Fruit fly (Drosophila melanogaster): Measurements from ENCODE around the gene CG31815.
A peak's percentile ranks its signal among the peaks of the same experiment; 100 is the strongest.

Gene CG31815

dm6 chr2L:16620384-16620908 is 14.8 kb downstream of the CG31815 start (continued):
- peak; percentile 90 for TF ChIP-seq Ssrp (tag; optimal IDR thresholded peaks at IDR 0.05)
- no peak for TF ChIP-seq ham (GFP tag; IDR thresholded peaks at IDR 0.05)
- peak; percentile 12 for TF ChIP-seq pho (GFP tag; optimal IDR thresholded peaks at IDR 0.05)
- no peak for TF ChIP-seq CG31224 (GFP tag; IDR thresholded peaks at IDR 0.05)
- TF ChIP-seq toy (GFP tag; IDR thresholded peaks at IDR 0.05) = no peak
- TF ChIP-seq Sox102F (GFP tag; optimal IDR thresholded peaks at IDR 0.05) = peak; percentile 76
- TF ChIP-seq CG4730 (GFP tag; IDR thresholded peaks at IDR 0.05) = peak; percentile 34; the same call in 1 of the 2 replicates
- peak; percentile 59; the same call in 1 of the 2 replicates for TF ChIP-seq CG14441 (GFP tag; IDR thresholded peaks at IDR 0.05)
- TF ChIP-seq Sox100B (GFP tag; optimal IDR thresholded peaks at IDR 0.05) = peak; percentile 87
- TF ChIP-seq CG12942 (GFP tag; optimal IDR thresholded peaks at IDR 0.05) = no peak
- TF ChIP-seq CG6689 (GFP tag; IDR thresholded peaks at IDR 0.05) = peak; percentile 83
- TF ChIP-seq sisA (GFP tag; IDR thresholded peaks at IDR 0.05) = peak; percentile 79
- TF ChIP-seq pb (GFP tag; optimal IDR thresholded peaks at IDR 0.05) = no peak
- TF ChIP-seq CG10543 (GFP tag; optimal IDR thresholded peaks at IDR 0.05) = no peak
- peak; percentile 88 for TF ChIP-seq CG17829 (tag; optimal IDR thresholded peaks at IDR 0.05)
- no peak for TF ChIP-seq her (GFP tag; optimal IDR thresholded peaks at IDR 0.05)
- peak; percentile 75 for TF ChIP-seq gem (tag; optimal IDR thresholded peaks at IDR 0.05)
- TF ChIP-seq CG3847 (GFP tag; IDR thresholded peaks at IDR 0.05) = 0 out of 2 replicates have a peak, but pooled peaks have one; percentile 25
- TF ChIP-seq CG7556 (GFP tag; optimal IDR thresholded peaks at IDR 0.05) = peak; percentile 71
- peak; percentile 39 to 57 for TF ChIP-seq dpn (GFP tag; optimal IDR thresholded peaks at IDR 0.05)
- peak; percentile 97 for TF ChIP-seq sens (GFP tag)
- TF ChIP-seq nom (GFP tag; optimal IDR thresholded peaks at IDR 0.05) = peak; percentile 50
- TF ChIP-seq CG34224 (GFP tag; IDR thresholded peaks at IDR 0.05; ENCODE audit: partially characterized antibody) = no peak
- TF ChIP-seq dati (GFP tag; IDR thresholded peaks at IDR 0.05) = 0 out of 2 replicates have a peak, but pooled peaks have one; percentile 23
- no peak; the same call in 1 of the 2 replicates for TF ChIP-seq seq (GFP tag; IDR thresholded peaks at IDR 0.05)
- TF ChIP-seq Kr (GFP tag; optimal IDR thresholded peaks at IDR 0.05) = no peak
- peak in 1 of 3 experiments; percentile 71 for TF ChIP-seq lola (GFP tag; optimal IDR thresholded peaks at IDR 0.05)
- peak; percentile 62; the same call in 1 of the 2 replicates for TF ChIP-seq CG32767 (GFP tag; IDR thresholded peaks at IDR 0.05)
- no peak for TF ChIP-seq slp2 (GFP tag; optimal IDR thresholded peaks at IDR 0.05)
- no peak for TF ChIP-seq pros (GFP tag; optimal IDR thresholded peaks at IDR 0.05)
- no peak for TF ChIP-seq C15 (GFP tag; IDR thresholded peaks at IDR 0.05)
- TF ChIP-seq p53 (GFP tag; optimal IDR thresholded peaks at IDR 0.05) = no peak
- peak; percentile 16 for TF ChIP-seq D19B (GFP tag; optimal IDR thresholded peaks at IDR 0.05)
- peak; percentile 19 for TF ChIP-seq CG13123 (GFP tag; optimal IDR thresholded peaks at IDR 0.05)
- TF ChIP-seq ranshi (GFP tag; IDR thresholded peaks at IDR 0.05) = peak; percentile 66; the same call in 1 of the 2 replicates
- peak; percentile 90 for TF ChIP-seq CG8388 (GFP tag; optimal IDR thresholded peaks at IDR 0.05)
- no peak for TF ChIP-seq Bteb2 (GFP tag; optimal IDR thresholded peaks at IDR 0.05)
- TF ChIP-seq CG15696 (tag; optimal IDR thresholded peaks at IDR 0.05) = peak; percentile 62
- TF ChIP-seq CG32532 (GFP tag; IDR thresholded peaks at IDR 0.05) = peak; percentile 57
- TF ChIP-seq trh (GFP tag; optimal IDR thresholded peaks at IDR 0.05) = peak; percentile 11
- peak; percentile 56 for TF ChIP-seq grau (tag; optimal IDR thresholded peaks at IDR 0.05)
- peak; percentile 55 for TF ChIP-seq CG9437 (GFP tag; optimal IDR thresholded peaks at IDR 0.05)
- peak; percentile 61 for TF ChIP-seq CG17802 (tag; optimal IDR thresholded peaks at IDR 0.05)
- no peak for TF ChIP-seq CG15073 (GFP tag; optimal IDR thresholded peaks at IDR 0.05)
- TF ChIP-seq CG10267 (tag; optimal IDR thresholded peaks at IDR 0.05) = peak; percentile 83
- TF ChIP-seq wek (GFP tag; optimal IDR thresholded peaks at IDR 0.05) = no peak
- TF ChIP-seq jing (GFP tag; optimal IDR thresholded peaks at IDR 0.05) = peak; percentile 70
- TF ChIP-seq Nf-YB (GFP tag; optimal IDR thresholded peaks at IDR 0.05) = no peak
- peak; percentile 88 for TF ChIP-seq CG7839 (tag; optimal IDR thresholded peaks at IDR 0.05)
- no peak for TF ChIP-seq yki (optimal IDR thresholded peaks at IDR 0.05)
- no peak for TF ChIP-seq Side (GFP tag; optimal IDR thresholded peaks at IDR 0.05)
